Worm (Caenorhabditis elegans): ENCODE results near the gene orc-1.

- no peak for TF ChIP-seq nfya-1 (tag; optimal IDR thresholded peaks at IDR 0.05; ENCODE audit: insufficient read depth)
- no peak for TF ChIP-seq ama-1 (optimal IDR thresholded peaks at IDR 0.05)
- TF ChIP-seq R02D3.7 (tag; optimal IDR thresholded peaks at IDR 0.05) = no peak
- TF ChIP-seq snpc-4 (tag; optimal IDR thresholded peaks at IDR 0.05) = no peak
- no peak for TF ChIP-seq ceh-82 (tag; optimal IDR thresholded peaks at IDR 0.05)
- no peak for TF ChIP-seq fos-1 (tag; optimal IDR thresholded peaks at IDR 0.05)
- TF ChIP-seq aly-2 (tag; optimal IDR thresholded peaks at IDR 0.05) = no peak
- TF ChIP-seq elt-3 (tag; optimal IDR thresholded peaks at IDR 0.05) = no peak
- TF ChIP-seq nhr-25 (tag; optimal IDR thresholded peaks at IDR 0.05) = no peak
- no peak for TF ChIP-seq nhr-28 (tag; optimal IDR thresholded peaks at IDR 0.05)
- no peak for TF ChIP-seq ztf-4 (tag; optimal IDR thresholded peaks at IDR 0.05)
These were observed 51.4 kb downstream of the orc-1 start, which contains the start of the genes Y39A1A.18 and fmo-3 for ce11 chrIII:10694294-10694693.
